Worm (Caenorhabditis elegans) whole organism, young adult: Measurements from ENCODE around the gene nspe-4.

ENCODE experiments used
- B0019.2 ChIP-seq: fragments of 200-800 bp; sonication (Bioruptor generic); conservative IDR thresholded peaks from 2 replicates; pipeline ENCODE4 v1.3.6; 2022; ENCODE audit warnings: missing genetic modification reagents, missing genetic modification characterization, missing compliant biosample characterization
- F22D6.2 ChIP-seq: sonication (generic microtip); optimal IDR thresholded peaks from 2 replicates; lab custom pipeline; 2016; ENCODE audit warnings: mild to moderate bottlenecking, missing genetic modification characterization, missing compliant biosample characterization
- F39B2.1 ChIP-seq: fragments of 200-800 bp; sonication (Bioruptor generic); IDR thresholded peaks from 2 replicates; pipeline ENCODE4 v1.3.6; 2022; ENCODE audit warnings: missing genetic modification reagents, missing genetic modification characterization, missing compliant biosample characterization
- F49E8.2 ChIP-seq: sonication (generic microtip); optimal IDR thresholded peaks from 3 replicates; lab custom pipeline; 2017; ENCODE audit warnings: missing genetic modification characterization, mild to moderate bottlenecking, missing compliant biosample characterization, antibody characterized with exemption, moderate library complexity; ENCODE audit not compliant: insufficient read depth
- F57C9.4 ChIP-seq: sonication (generic microtip); optimal IDR thresholded peaks from 2 replicates; lab custom pipeline; 2017; ENCODE audit warnings: mild to moderate bottlenecking, missing genetic modification characterization, missing compliant biosample characterization
- K12H6.12 ChIP-seq: fragments of 200-800 bp; sonication (Bioruptor generic); optimal IDR thresholded peaks from 2 replicates; lab custom pipeline; 2018; ENCODE audit warnings: mild to moderate bottlenecking, missing genetic modification characterization, missing compliant biosample characterization
- T07F8.4 ChIP-seq: sonication (generic microtip); optimal IDR thresholded peaks from 2 replicates; lab custom pipeline; 2016; ENCODE audit warnings: mild to moderate bottlenecking, missing genetic modification characterization, moderate library complexity, missing compliant biosample characterization
- Y95B8A.8 ChIP-seq: fragments of 200-800 bp; sonication (Bioruptor generic); IDR thresholded peaks from 2 replicates; pipeline ENCODE4 v1.3.6; 2022; ENCODE audit warnings: missing genetic modification reagents, missing genetic modification characterization, missing compliant biosample characterization
- ZK185.1 ChIP-seq: sonication (generic microtip); optimal IDR thresholded peaks from 2 replicates; lab custom pipeline; 2016; ENCODE audit warnings: mild to moderate bottlenecking, missing genetic modification characterization, missing compliant biosample characterization; ENCODE audit not compliant: poor library complexity, severe bottlenecking
- ama-1 ChIP-seq, 3 experiments: fragments of 150-350 bp in 1 of 3; sonication (generic microtip) in 2 of 3; optimal IDR thresholded peaks; 2 replicates each; lab custom pipeline; 2014 to 2018; ENCODE audit warnings: missing biosample characterization in 2 of 3, missing genetic modification characterization in 2 of 3, missing genetic modification reagents in 2 of 3
- aptf-3 ChIP-seq: fragments of 200-800 bp; sonication (Bioruptor generic); IDR thresholded peaks from 2 replicates; pipeline ENCODE4 v1.3.6; 2022; ENCODE audit warnings: missing genetic modification characterization, missing compliant biosample characterization
- attf-3 ChIP-seq: fragments of 200-800 bp; sonication (Bioruptor generic); conservative IDR thresholded peaks from 2 replicates; pipeline ENCODE4 v1.3.6; 2022; ENCODE audit warnings: missing genetic modification reagents, missing genetic modification characterization, missing compliant biosample characterization
- attf-5 ChIP-seq: fragments of 200-800 bp; sonication (Bioruptor generic); optimal IDR thresholded peaks from 2 replicates; lab custom pipeline; 2018; ENCODE audit warnings: mild to moderate bottlenecking, missing genetic modification characterization, missing compliant biosample characterization
- cebp-2 ChIP-seq: fragments of 200-800 bp; sonication (Bioruptor generic); IDR thresholded peaks from 2 replicates; pipeline ENCODE4 v1.3.6; 2022; ENCODE audit warnings: missing genetic modification characterization, missing compliant biosample characterization
- ceh-27 ChIP-seq: fragments of 200-800 bp; sonication (Bioruptor generic); optimal IDR thresholded peaks from 2 replicates; lab custom pipeline; 2018; ENCODE audit warnings: mild to moderate bottlenecking, missing genetic modification characterization, moderate library complexity, missing compliant biosample characterization
- chd-7 ChIP-seq: sonication (generic microtip); optimal IDR thresholded peaks from 2 replicates; lab custom pipeline; 2016; ENCODE audit warnings: mild to moderate bottlenecking, missing genetic modification characterization, moderate library complexity, missing compliant biosample characterization
- dpl-1 ChIP-seq: fragments of 150-350 bp; optimal IDR thresholded peaks from 2 replicates; lab custom pipeline; 2014; ENCODE audit warnings: missing biosample characterization, missing genetic modification reagents, missing genetic modification characterization
- efl-1 ChIP-seq: fragments of 150-350 bp; optimal IDR thresholded peaks from 2 replicates; lab custom pipeline; 2014; ENCODE audit warnings: missing biosample characterization, missing genetic modification reagents, missing genetic modification characterization
- gei-17 ChIP-seq: fragments of 200-800 bp; sonication (Bioruptor generic); optimal IDR thresholded peaks from 2 replicates; lab custom pipeline; 2018; ENCODE audit warnings: mild to moderate bottlenecking, missing genetic modification characterization, missing compliant biosample characterization
- hrde-1 ChIP-seq: sonication (generic microtip); optimal IDR thresholded peaks from 2 replicates; lab custom pipeline; 2016; ENCODE audit warnings: missing genetic modification characterization, mild to moderate bottlenecking, missing compliant biosample characterization, moderate library complexity, missing genotype, missing genetic modification reagents, borderline replicate concordance
- lag-1 ChIP-seq: fragments of 200-800 bp; sonication (Bioruptor generic); IDR thresholded peaks from 2 replicates; pipeline ENCODE4 v1.3.6; 2022; ENCODE audit warnings: missing genetic modification reagents, missing genetic modification characterization, missing compliant biosample characterization
- lin-40 ChIP-seq: sonication (generic microtip); optimal IDR thresholded peaks from 2 replicates; lab custom pipeline; 2016; ENCODE audit warnings: missing genetic modification characterization, mild to moderate bottlenecking, missing compliant biosample characterization, missing genotype, missing genetic modification reagents
- lin-54 ChIP-seq: fragments of 200-800 bp; sonication (Bioruptor generic); optimal IDR thresholded peaks from 2 replicates; lab custom pipeline; 2018; ENCODE audit warnings: mild to moderate bottlenecking, missing genetic modification characterization, missing compliant biosample characterization
- madf-6 ChIP-seq: fragments of 200-800 bp; sonication (Bioruptor generic); IDR thresholded peaks from 2 replicates; pipeline ENCODE4 v1.3.6; 2022; ENCODE audit warnings: missing genetic modification reagents, missing genetic modification characterization, missing compliant biosample characterization
- mel-28 ChIP-seq: sonication (generic microtip); optimal IDR thresholded peaks from 2 replicates; lab custom pipeline; 2016; ENCODE audit warnings: borderline replicate concordance, mild to moderate bottlenecking, missing genetic modification characterization, missing compliant biosample characterization
- nhr-179 ChIP-seq: sonication (generic microtip); optimal IDR thresholded peaks from 2 replicates; lab custom pipeline; 2016; ENCODE audit warnings: mild to moderate bottlenecking, missing genetic modification characterization, missing compliant biosample characterization
- nhr-80 ChIP-seq: sonication (generic microtip); optimal IDR thresholded peaks from 2 replicates; lab custom pipeline; 2016; ENCODE audit warnings: missing genetic modification characterization, missing compliant biosample characterization
- nhr-90 ChIP-seq: sonication (generic microtip); optimal IDR thresholded peaks from 2 replicates; lab custom pipeline; 2016; ENCODE audit warnings: missing genotype, mild to moderate bottlenecking, missing genetic modification characterization, missing compliant biosample characterization
- rcor-1 ChIP-seq: fragments of 200-800 bp; sonication (Bioruptor generic); IDR thresholded peaks from 2 replicates; pipeline ENCODE4 v1.3.6; 2022; ENCODE audit warnings: missing genetic modification reagents, missing genetic modification characterization, missing compliant biosample characterization
- rec-8 ChIP-seq, 2 experiments: sonication (generic microtip); optimal IDR thresholded peaks; 2 replicates each; lab custom pipeline; 2016; ENCODE audit warnings: mild to moderate bottlenecking in 2 of 2, missing genetic modification characterization in 2 of 2, missing genetic modification reagents in 2 of 2, missing genotype in 2 of 2, missing biosample characterization in 1 of 2, missing compliant biosample characterization in 1 of 2, moderate library complexity in 1 of 2
- snpc-1.1 ChIP-seq: sonication (generic microtip); optimal IDR thresholded peaks from 2 replicates; lab custom pipeline; 2017; ENCODE audit warnings: missing genetic modification characterization, mild to moderate bottlenecking, missing compliant biosample characterization, antibody characterized with exemption, moderate library complexity, missing genotype, missing genetic modification reagents; ENCODE audit not compliant: insufficient read depth
- unc-130 ChIP-seq: sonication (generic microtip); optimal IDR thresholded peaks from 2 replicates; lab custom pipeline; 2016; ENCODE audit warnings: missing genetic modification reagents, missing genetic modification characterization, missing compliant biosample characterization
- ztf-26 ChIP-seq: sonication (generic microtip); optimal IDR thresholded peaks from 2 replicates; lab custom pipeline; 2017; ENCODE audit warnings: missing genetic modification characterization, missing compliant biosample characterization
- ztf-28 ChIP-seq: fragments of 200-800 bp; sonication (Bioruptor generic); IDR thresholded peaks from 2 replicates; pipeline ENCODE4 v1.3.6; 2022; ENCODE audit warnings: missing genetic modification reagents, missing genetic modification characterization, missing compliant biosample characterization
- ztf-3 ChIP-seq: fragments of 200-800 bp; sonication (Bioruptor generic); optimal IDR thresholded peaks from 2 replicates; lab custom pipeline; 2018; ENCODE audit warnings: mild to moderate bottlenecking, missing genetic modification characterization, missing compliant biosample characterization

Gene nspe-4

ce11 chrII:12626887-12627286 lies 14.6 kb downstream of the nspe-4 start, which contains the start of gene nspe-7:
nspe-7 (plus strand) TSS chrII:12627187.
- TF ChIP-seq nhr-179 (tag; lab: Kevin White, UChicago): no peak
- TF ChIP-seq nhr-90 (tag; lab: Kevin White, UChicago): no peak
- TF ChIP-seq chd-7: no peak
- no peak for TF ChIP-seq F22D6.2
- TF ChIP-seq F39B2.1: no peak
- TF ChIP-seq gei-17 (GFP tag; lab: Kevin White, UChicago): no peak
- TF ChIP-seq ztf-3 (GFP tag; lab: Kevin White, UChicago): no peak
- no peak for TF ChIP-seq dpl-1
- no peak for TF ChIP-seq rec-8 (tag; optimal IDR thresholded peaks at IDR 0.05; lab: Kevin White, UChicago)
- no peak for TF ChIP-seq snpc-1.1 (tag; lab: Kevin White, UChicago)
- TF ChIP-seq B0019.2 (GFP tag; lab: Robert Waterston, UW): no peak
- TF ChIP-seq ceh-27: no peak
- TF ChIP-seq lin-54 (GFP tag; lab: Kevin White, UChicago): no peak
- no peak for TF ChIP-seq mel-28
- no peak for TF ChIP-seq aptf-3 (GFP tag; lab: Robert Waterston, UW)

ce11 chrII:12628566-12628965 lies 16.2 kb downstream of the nspe-4 start, which contains the start of gene nspe-5:
nspe-5 (plus strand) TSS chrII:12628866.
- TF ChIP-seq lag-1 (GFP tag; lab: Robert Waterston, UW): no peak
- no peak for TF ChIP-seq cebp-2 (GFP tag; lab: Robert Waterston, UW)
- no peak for TF ChIP-seq nhr-179 (tag; lab: Kevin White, UChicago)
- TF ChIP-seq nhr-80 (tag; lab: Kevin White, UChicago): no peak
- TF ChIP-seq ZK185.1 (tag; lab: Kevin White, UChicago): no peak
- no peak for TF ChIP-seq rcor-1 (GFP tag; lab: Robert Waterston, UW)
- no peak for TF ChIP-seq unc-130 (GFP tag; lab: Kevin White, UChicago)
- TF ChIP-seq ztf-28 (GFP tag; lab: Robert Waterston, UW): no peak

ce11 chrII:12629387-12629786 lies 17.1 kb downstream of the nspe-4 start, which contains the start of gene Y38E10A.28:
Y38E10A.28 (plus strand) TSS chrII:12629687.
- TF ChIP-seq ztf-26 (no peak), attf-3 (GFP tag; lab: Robert Waterston, UW) (no peak), F57C9.4 (tag; lab: Kevin White, UChicago) (no peak), attf-5 (no peak), T07F8.4 (tag; lab: Kevin White, UChicago) (no peak), nhr-179 (tag; lab: Kevin White, UChicago) (no peak), cebp-2 (GFP tag; lab: Robert Waterston, UW) (no peak), lin-40 (tag; lab: Kevin White, UChicago) (no peak), efl-1 (no peak), F49E8.2 (tag; lab: Kevin White, UChicago) (no peak), K12H6.12 (tag; lab: Kevin White, UChicago) (no peak), ama-1 (optimal IDR thresholded peaks at IDR 0.05; lab: Kevin White, UChicago) (no peak), ama-1 (GFP tag; optimal IDR thresholded peaks at IDR 0.05; lab: Kevin White, UChicago) (no peak), madf-6 (no peak), Y95B8A.8 (GFP tag; lab: Robert Waterston, UW) (no peak)

ce11 chrII:12630888-12631287 lies 18.6 kb downstream of the nspe-4 start, which contains the start of gene Y38E10A.34:
Y38E10A.34 (plus strand) TSS chrII:12631188.
- TF ChIP-seq efl-1 (no peak), hrde-1 (no peak), madf-6 (no peak)
